Fruit fly (Drosophila melanogaster): Measurements from ENCODE around the gene Elp5.

Elp5 gene

dm6 chr3L:2261282-2261681 lies 4.0 kb downstream of the Elp5 start:
- no peak for TF ChIP-seq gl (tag; optimal IDR thresholded peaks at IDR 0.05)
- no peak for TF ChIP-seq rn (GFP tag; IDR thresholded peaks at IDR 0.05)

dm6 chr3L:2262515-2262944 lies 5.3 kb downstream of the Elp5 start, which contains the start of the genes oxt and CG13807:
Gene oxt (minus strand): TSS chr3L:2262664.
Gene CG13807 (plus strand): TSS chr3L:2262919.
- TF ChIP-seq fd96Ca (GFP tag; IDR thresholded peaks at IDR 0.05): peak; percentile 92
- TF ChIP-seq CG17806 (tag; optimal IDR thresholded peaks at IDR 0.05): peak; percentile 79
- TF ChIP-seq CG10348 (GFP tag; IDR thresholded peaks at IDR 0.05): peak; percentile 28; the same call in 1 of the 2 replicates
- peak; percentile 81 for TF ChIP-seq CG8159 (tag; optimal IDR thresholded peaks at IDR 0.05)
- no peak for TF ChIP-seq CG14655 (GFP tag; optimal IDR thresholded peaks at IDR 0.05)
- peak; percentile 87 for TF ChIP-seq CG32121 (GFP tag; IDR thresholded peaks at IDR 0.05)
- TF ChIP-seq rn (GFP tag; IDR thresholded peaks at IDR 0.05): peak; percentile 74
- peak; percentile 87 for TF ChIP-seq CG15710 (tag; optimal IDR thresholded peaks at IDR 0.05)
- peak; percentile 90 for TF ChIP-seq Ets98B (GFP tag; IDR thresholded peaks at IDR 0.05)
- no peak for TF ChIP-seq CG13204 (GFP tag; optimal IDR thresholded peaks at IDR 0.05)
- TF ChIP-seq CG4496 (GFP tag; IDR thresholded peaks at IDR 0.05): peak; percentile 94
- peak; percentile 81 for TF ChIP-seq CG9948 (tag; optimal IDR thresholded peaks at IDR 0.05)
- peak; percentile 80 for TF ChIP-seq CG8301 (tag; optimal IDR thresholded peaks at IDR 0.05)
- peak; percentile 79 for TF ChIP-seq Snoo (tag; optimal IDR thresholded peaks at IDR 0.05)
- TF ChIP-seq gl (tag; optimal IDR thresholded peaks at IDR 0.05): peak; percentile 60
- no peak for TF ChIP-seq Pif1A (GFP tag; optimal IDR thresholded peaks at IDR 0.05)
- no peak for TF ChIP-seq D1 (tag; optimal IDR thresholded peaks at IDR 0.05)
- TF ChIP-seq CG12605 (GFP tag; IDR thresholded peaks at IDR 0.05): peak; percentile 75
- peak; percentile 83 for TF ChIP-seq Pif1B (GFP tag; optimal IDR thresholded peaks at IDR 0.05)
- peak; percentile 16 for TF ChIP-seq EcR (GFP tag; optimal IDR thresholded peaks at IDR 0.05)
- TF ChIP-seq CG34367 (tag; optimal IDR thresholded peaks at IDR 0.05): peak; percentile 76

DNA sequence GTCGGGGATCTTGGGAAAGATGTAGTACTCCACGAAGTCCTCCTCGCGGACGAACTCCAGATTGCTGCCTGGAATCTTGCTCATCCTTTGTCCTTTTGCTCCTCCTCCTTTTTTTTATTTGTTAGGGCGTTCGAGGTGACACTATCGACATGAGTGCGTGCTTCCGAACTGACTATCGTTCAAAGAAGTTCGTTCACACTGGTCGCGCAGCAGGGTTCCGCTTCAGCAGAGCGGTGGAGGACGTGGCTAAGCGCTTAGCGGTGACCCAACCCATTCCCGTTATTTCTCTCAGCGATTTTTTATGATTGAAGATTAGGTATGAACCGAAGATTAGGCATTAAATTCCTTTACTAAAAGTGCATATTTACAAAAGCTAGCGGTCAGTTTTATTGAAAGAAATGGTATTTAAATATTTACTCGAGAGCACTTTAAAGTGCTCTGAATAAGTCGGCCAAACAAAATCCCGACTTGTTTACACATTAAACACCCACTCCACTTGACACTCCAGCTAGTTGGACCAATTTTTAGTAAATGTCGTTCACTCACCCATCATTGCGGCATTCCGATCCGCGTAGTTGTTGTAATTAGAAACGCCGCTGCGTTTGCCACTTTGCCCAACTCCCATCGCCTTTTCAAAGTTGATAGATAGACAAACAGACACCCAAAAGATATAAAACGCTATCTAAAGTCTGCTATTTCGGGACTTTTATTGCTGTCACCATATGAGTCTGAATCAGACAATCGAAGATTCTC lies 8.6 kb downstream of the Elp5 start, which contains the start of the genes ecd and CG13806:
TSS of gene ecd (minus strand) at position 166 of the 753 bp plus-strand sequence.
TSS of gene CG13806 (plus strand) at position 703 of the 753 bp plus-strand sequence.
- TF ChIP-seq Pif1B (GFP tag; optimal IDR thresholded peaks at IDR 0.05) (no peak), CG8159 (tag; optimal IDR thresholded peaks at IDR 0.05) (no peak), CG14655 (GFP tag; optimal IDR thresholded peaks at IDR 0.05) (no peak), CG13204 (GFP tag; optimal IDR thresholded peaks at IDR 0.05) (no peak), CG4496 (GFP tag; IDR thresholded peaks at IDR 0.05) (0 out of 3 replicates have a peak, but pooled peaks have one; percentile 50), CG32121 (GFP tag; IDR thresholded peaks at IDR 0.05) (peak; percentile 19; the same call in 1 of the 2 replicates), fd96Ca (GFP tag; IDR thresholded peaks at IDR 0.05) (peak; percentile 37; the same call in 1 of the 3 replicates), CG17806 (tag; optimal IDR thresholded peaks at IDR 0.05) (no peak), Pif1A (GFP tag; optimal IDR thresholded peaks at IDR 0.05) (no peak), rn (GFP tag; IDR thresholded peaks at IDR 0.05) (no peak), CG15710 (tag; optimal IDR thresholded peaks at IDR 0.05) (no peak), CG12605 (GFP tag; IDR thresholded peaks at IDR 0.05) (no peak), Ets98B (GFP tag; IDR thresholded peaks at IDR 0.05) (no peak), EcR (GFP tag; optimal IDR thresholded peaks at IDR 0.05) (no peak), CG8301 (tag; optimal IDR thresholded peaks at IDR 0.05) (no peak)

DNA sequence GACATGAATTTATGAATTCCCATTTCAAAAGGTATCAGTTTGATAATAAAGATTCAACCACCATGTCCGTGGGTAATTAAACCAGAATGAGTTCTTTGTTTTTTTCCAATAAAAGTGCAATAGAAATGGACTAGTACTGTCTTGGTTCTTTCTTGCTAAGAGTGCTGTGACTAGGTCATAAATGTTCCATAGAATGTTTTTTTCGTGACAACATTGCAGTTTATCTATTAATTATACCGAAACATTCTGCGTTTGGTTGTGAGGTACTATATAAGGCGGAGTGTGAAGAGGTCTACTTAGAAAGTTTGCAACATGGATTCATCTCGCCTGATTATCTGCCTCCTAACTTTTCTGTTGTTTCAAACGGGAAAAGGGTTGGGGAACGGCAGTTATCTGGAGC lies 10.3 kb downstream of the Elp5 start, which contains the start of gene obst-I:
TSS of gene obst-I (plus strand) at position 301 of the 400 bp plus-strand sequence.
- no peak for TF ChIP-seq CG14655 (GFP tag; optimal IDR thresholded peaks at IDR 0.05)
- no peak for TF ChIP-seq Ets98B (GFP tag; IDR thresholded peaks at IDR 0.05)
- no peak for TF ChIP-seq fd96Ca (GFP tag; IDR thresholded peaks at IDR 0.05)
- no peak for TF ChIP-seq CG8159 (tag; optimal IDR thresholded peaks at IDR 0.05)
- no peak for TF ChIP-seq Snoo (tag; optimal IDR thresholded peaks at IDR 0.05)
- no peak for TF ChIP-seq CG4496 (GFP tag; IDR thresholded peaks at IDR 0.05)
- no peak for TF ChIP-seq CG17806 (tag; optimal IDR thresholded peaks at IDR 0.05)
- no peak for TF ChIP-seq CG10348 (GFP tag; IDR thresholded peaks at IDR 0.05)
- TF ChIP-seq CG13204 (GFP tag; optimal IDR thresholded peaks at IDR 0.05): no peak
- TF ChIP-seq Pif1A (GFP tag; optimal IDR thresholded peaks at IDR 0.05): no peak
- no peak for TF ChIP-seq Pif1B (GFP tag; optimal IDR thresholded peaks at IDR 0.05)
- no peak for TF ChIP-seq D1 (tag; optimal IDR thresholded peaks at IDR 0.05)

dm6 chr3L:2268525-2268924 lies 11.3 kb downstream of the Elp5 start, which contains the start of gene CG32302:
Gene CG32302 (plus strand): TSS chr3L:2268825.
- TF ChIP-seq CG32121 (GFP tag; IDR thresholded peaks at IDR 0.05): no peak
- no peak for TF ChIP-seq CG17806 (tag; optimal IDR thresholded peaks at IDR 0.05)
- TF ChIP-seq CG12605 (GFP tag; IDR thresholded peaks at IDR 0.05): no peak
- no peak for TF ChIP-seq D1 (tag; optimal IDR thresholded peaks at IDR 0.05)
- no peak for TF ChIP-seq CG8159 (tag; optimal IDR thresholded peaks at IDR 0.05)
- TF ChIP-seq rn (GFP tag; IDR thresholded peaks at IDR 0.05): no peak
- no peak for TF ChIP-seq fd96Ca (GFP tag; IDR thresholded peaks at IDR 0.05)
- TF ChIP-seq Snoo (tag; optimal IDR thresholded peaks at IDR 0.05): no peak
- no peak for TF ChIP-seq CG15710 (tag; optimal IDR thresholded peaks at IDR 0.05)
- no peak for TF ChIP-seq Pif1B (GFP tag; optimal IDR thresholded peaks at IDR 0.05)
- TF ChIP-seq CG34367 (tag; optimal IDR thresholded peaks at IDR 0.05): no peak
- no peak for TF ChIP-seq CG8301 (tag; optimal IDR thresholded peaks at IDR 0.05)
- no peak for TF ChIP-seq Pif1A (GFP tag; optimal IDR thresholded peaks at IDR 0.05)
- TF ChIP-seq CG10348 (GFP tag; IDR thresholded peaks at IDR 0.05): no peak
- no peak for TF ChIP-seq CG13204 (GFP tag; optimal IDR thresholded peaks at IDR 0.05)

All from whole organism, pupa.